Worm (Caenorhabditis elegans) whole organism, L4/young adult: ENCODE results near the gene Y32H12A.7.

Experiments
- W03F9.2 ChIP-seq: fragments of 150-350 bp; optimal IDR thresholded peaks from 2 replicates; lab custom pipeline; 2014; ENCODE audit warnings: missing biosample characterization, missing genetic modification characterization
- dao-5 ChIP-seq: sonication (generic microtip); optimal IDR thresholded peaks from 2 replicates; lab custom pipeline; 2016; ENCODE audit warnings: missing genotype, missing genetic modification characterization, moderate library complexity, missing compliant biosample characterization
- him-1 ChIP-seq: sonication (generic microtip); optimal IDR thresholded peaks from 2 replicates; lab custom pipeline; 2016; ENCODE audit warnings: missing genotype, missing genetic modification reagents, missing genetic modification characterization, missing compliant biosample characterization

Y32H12A.7 gene

DNA sequence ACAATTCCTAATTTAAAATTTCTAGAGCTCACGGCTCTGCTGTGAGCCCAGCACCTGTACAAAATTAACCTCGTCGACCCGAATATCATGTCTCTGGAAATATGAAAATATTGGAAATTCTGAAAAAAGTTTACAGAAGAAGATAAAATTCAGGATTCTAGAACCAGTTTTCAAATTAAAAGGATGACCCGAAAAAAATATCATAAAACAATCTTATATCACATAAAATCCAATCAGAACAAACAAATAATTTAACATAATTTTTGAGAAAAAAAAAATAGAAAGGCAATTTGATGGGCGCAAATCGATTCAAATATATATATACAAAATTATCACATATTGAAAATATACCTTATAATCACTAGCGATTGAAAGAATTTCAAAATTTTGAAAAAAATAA, at the start of gene Y32H12A.7:
Gene Y32H12A.7 (minus strand): TSS at position 101 of the 400 bp plus-strand sequence.
- no peak for TF ChIP-seq W03F9.2 (tag; lab: Kevin White, UChicago)
- TF ChIP-seq dao-5 (tag; lab: Kevin White, UChicago), result no peak
- no peak for TF ChIP-seq him-1

DNA sequence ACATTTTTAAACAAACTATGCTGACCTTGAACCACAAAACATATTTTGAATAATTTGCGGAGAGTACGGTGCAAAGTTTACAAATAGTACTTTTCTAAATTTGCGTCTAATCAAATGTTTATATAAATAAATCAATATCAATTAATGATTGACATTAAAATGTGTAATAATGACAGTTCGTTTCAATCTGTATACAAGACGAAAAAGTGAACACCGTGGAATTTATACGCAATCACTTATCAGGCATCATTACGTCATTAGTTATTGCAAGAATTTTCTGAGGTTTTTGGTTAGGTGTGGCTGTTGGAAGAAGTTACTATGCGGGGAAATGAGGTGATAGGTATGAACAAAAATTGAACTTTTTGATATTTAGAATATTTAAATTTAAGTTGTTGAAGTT, 41.9 kb upstream of the Y32H12A.7 start:
- no peak for TF ChIP-seq him-1
- no peak for TF ChIP-seq W03F9.2 (tag; lab: Kevin White, UChicago)
- TF ChIP-seq dao-5 (tag; lab: Kevin White, UChicago), result no peak

DNA sequence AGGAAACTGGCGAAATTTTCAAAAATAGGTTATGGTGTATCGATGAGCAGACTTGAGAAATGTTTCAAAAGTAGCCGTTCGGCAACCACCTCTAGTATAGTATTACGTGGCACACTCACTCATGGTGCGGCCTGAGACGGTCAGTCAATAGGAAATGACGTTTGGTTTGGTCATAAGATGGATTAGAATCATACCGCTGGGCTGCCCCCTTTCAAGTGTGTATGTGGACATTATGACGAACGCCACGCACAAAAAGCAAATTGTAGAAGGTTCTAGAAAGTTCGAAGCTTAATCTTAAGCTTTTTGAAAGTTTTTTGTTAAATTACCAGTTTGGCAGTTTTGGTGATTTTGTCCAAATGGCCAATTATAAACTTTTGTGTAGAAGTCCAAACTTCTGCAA, 39.1 kb upstream of the Y32H12A.7 start:
- TF ChIP-seq W03F9.2 (tag; lab: Kevin White, UChicago), result no peak
- no peak for TF ChIP-seq dao-5 (tag; lab: Kevin White, UChicago)
- no peak for TF ChIP-seq him-1

DNA sequence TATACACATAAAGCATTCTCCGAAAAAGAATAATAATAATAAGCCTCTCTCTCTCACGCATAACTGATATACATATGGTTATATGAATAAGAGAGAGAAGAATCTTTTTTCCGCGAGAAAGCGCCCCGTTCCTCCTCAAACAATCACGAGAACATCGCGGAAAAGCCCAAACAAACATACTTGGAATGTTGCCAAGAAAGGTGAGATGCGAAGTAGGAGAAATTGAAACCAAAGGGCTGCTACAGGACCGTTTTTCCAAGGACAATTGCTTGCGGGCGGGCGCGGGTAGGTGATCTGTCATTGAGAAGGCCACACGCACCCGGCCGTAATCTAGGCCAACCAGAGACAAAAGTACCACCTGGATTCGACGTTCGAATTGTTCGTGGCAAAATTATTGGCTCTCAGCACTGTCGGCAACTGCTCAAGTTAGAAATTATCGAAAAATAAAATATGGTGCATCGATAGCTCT, 38.5 kb upstream of the Y32H12A.7 start, which contains the start of gene dnj-24:
Gene dnj-24 (minus strand): TSS at position 419 of the 469 bp plus-strand sequence.
- TF ChIP-seq W03F9.2 (tag; lab: Kevin White, UChicago), result no peak
- no peak for TF ChIP-seq dao-5 (tag; lab: Kevin White, UChicago)

DNA sequence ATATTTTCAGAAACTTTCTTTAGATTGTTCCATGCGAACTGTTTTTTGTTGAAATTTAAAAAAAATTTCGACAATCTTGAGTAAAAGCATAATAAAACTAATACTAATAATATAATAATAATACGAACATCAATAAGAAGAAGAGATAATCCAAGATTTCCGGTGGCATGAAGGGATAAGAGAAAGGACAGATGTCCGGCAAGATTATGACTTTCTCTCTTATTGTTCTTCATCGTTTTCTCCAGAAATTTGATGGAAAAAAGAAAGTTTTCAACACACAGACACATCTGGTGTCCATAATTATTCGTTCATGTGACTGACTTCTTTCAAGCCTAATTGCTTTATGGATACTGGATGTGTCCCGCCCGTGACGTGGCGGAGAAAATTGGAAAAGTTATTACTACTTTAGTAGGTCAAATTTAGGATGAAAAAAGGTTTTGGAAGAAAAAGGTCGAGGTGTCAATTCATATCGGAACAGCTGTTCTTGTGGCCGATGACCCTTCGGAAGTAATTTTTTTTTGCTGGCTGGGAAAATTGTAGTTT, 37.4 kb upstream of the Y32H12A.7 start:
- TF ChIP-seq W03F9.2 (tag; lab: Kevin White, UChicago), result no peak
- no peak for TF ChIP-seq dao-5 (tag; lab: Kevin White, UChicago)
- TF ChIP-seq him-1, result no peak

DNA sequence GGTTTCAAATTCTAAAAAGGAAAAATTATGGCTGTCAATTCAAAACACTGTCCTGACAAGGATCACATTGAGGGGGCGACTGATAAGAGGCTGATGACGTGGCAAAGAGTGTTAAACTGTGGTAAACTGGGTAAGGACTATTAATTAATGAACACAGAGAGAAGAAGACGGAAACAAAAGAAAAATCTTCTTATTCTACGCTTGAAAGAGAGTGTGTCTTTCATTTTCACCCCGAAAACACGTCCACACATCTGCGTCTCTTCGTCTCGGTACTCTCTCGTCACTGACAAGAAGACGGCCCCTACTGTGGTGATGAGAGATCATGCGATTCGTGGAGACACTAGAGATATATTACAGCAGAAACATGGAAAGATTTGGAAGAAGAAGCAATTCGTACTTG, 36.2 kb upstream of the Y32H12A.7 start:
- TF ChIP-seq W03F9.2 (tag; lab: Kevin White, UChicago) (no peak), dao-5 (tag; lab: Kevin White, UChicago) (no peak), him-1 (no peak)

DNA sequence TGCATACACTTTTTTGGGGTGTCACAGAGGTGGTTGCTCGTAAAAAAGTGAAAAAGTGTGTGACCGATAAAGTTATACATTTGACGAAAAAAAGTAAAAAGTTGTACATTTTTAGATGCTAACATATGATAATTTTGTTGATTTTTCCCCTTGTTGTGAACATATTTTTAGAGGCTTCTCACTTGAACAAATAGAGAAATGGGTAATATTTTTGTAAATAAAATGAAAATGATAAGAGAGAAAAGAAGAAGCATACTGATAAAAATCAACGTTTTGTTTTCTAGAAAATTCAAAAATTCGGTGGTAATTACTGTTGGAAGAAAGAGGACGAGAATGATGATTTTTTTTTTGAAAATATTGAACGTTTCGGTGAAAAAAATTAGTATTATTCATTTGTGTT, 35.1 kb upstream of the Y32H12A.7 start:
- TF ChIP-seq W03F9.2 (tag; lab: Kevin White, UChicago), result no peak
- TF ChIP-seq dao-5 (tag; lab: Kevin White, UChicago), result no peak
- TF ChIP-seq him-1, result no peak

DNA sequence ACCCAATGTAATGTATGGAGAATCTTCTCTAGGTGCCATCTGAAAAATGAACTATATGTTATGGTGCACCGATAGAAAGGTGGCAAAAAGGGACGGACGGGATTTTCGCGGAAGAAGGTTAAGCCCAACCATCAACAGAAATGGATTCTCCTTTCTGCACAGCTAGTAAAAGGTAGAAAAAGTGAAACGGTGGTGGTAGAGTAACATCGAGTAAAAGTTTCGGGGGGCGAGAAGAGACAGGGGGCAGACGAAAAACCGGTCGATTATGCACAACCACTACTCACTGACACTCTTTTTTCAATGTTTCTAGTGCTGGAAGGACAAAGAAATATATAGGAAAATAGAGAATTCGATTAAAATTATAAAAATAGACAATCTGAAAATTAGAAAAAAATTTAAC, 34.3 kb upstream of the Y32H12A.7 start:
- TF ChIP-seq W03F9.2 (tag; lab: Kevin White, UChicago) (no peak), dao-5 (tag; lab: Kevin White, UChicago) (no peak), him-1 (no peak)

DNA sequence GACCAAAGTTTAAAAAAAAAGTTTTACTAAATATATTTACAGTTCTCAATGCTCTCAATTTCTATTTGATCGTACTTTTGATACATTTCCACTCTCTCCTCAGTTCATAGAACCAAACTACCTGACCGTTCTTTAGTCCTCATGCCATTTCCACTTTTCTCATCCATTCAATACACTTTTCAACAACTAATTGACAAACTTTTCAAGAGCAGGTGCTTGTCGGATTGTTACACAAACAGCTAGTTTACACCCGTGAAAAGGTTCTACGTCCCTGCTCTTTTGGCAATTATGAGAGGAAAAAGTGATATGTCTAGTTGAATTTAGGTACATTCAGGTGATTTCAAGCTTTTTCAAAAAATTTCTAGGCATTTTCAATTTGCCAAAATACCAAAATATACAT, 32.7 kb upstream of the Y32H12A.7 start:
- no peak for TF ChIP-seq W03F9.2 (tag; lab: Kevin White, UChicago)
- no peak for TF ChIP-seq dao-5 (tag; lab: Kevin White, UChicago)
- TF ChIP-seq him-1, result no peak

DNA sequence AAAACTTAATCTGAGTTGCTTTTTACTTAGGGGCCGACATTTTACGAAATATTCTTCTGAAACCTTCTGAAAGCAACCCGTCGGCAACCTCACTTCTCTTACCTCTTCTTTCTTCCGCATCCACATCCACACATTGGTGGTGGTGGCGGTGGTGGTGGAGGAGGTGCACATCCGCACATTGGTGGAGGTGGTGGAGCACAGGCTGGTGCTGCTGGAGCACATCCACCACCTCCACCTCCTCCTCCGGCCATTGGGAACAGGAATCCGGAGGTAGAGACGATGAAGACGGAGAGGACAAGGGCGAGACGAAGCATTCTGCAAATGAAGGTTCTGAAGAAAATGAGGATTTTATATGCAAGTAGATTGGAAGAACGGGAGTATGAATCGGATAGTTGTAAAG, 28.5 kb upstream of the Y32H12A.7 start, which contains the start of gene grl-22:
Gene grl-22 (minus strand): TSS at position 332 of the 400 bp plus-strand sequence.
- TF ChIP-seq him-1, result no peak
- TF ChIP-seq dao-5 (tag; lab: Kevin White, UChicago), result no peak
- TF ChIP-seq W03F9.2 (tag; lab: Kevin White, UChicago), result no peak

DNA sequence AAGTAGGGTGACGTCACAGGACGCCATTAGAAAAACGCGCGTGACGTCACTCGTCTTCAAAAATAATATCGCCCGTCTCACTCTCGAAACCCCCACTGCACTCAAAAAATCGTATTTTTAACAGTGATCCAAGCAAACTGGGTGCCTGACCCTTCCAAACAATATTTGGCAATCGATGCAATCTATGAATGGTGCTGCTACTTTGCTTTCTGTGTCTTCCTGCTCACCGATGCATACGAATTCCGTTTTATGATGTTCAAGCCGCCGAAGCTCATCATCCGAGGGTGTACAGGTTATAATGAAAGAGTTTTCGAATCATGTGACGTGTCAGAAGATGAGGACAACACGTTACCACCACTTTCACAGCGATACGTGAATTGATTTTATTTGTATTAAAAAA, 22.4 kb upstream of the Y32H12A.7 start, which contains the start of gene W03A5.1:
Gene W03A5.1 (plus strand): TSS at position 301 of the 400 bp plus-strand sequence.
- TF ChIP-seq W03F9.2 (tag; lab: Kevin White, UChicago) (no peak), him-1 (no peak), dao-5 (tag; lab: Kevin White, UChicago) (no peak)

DNA sequence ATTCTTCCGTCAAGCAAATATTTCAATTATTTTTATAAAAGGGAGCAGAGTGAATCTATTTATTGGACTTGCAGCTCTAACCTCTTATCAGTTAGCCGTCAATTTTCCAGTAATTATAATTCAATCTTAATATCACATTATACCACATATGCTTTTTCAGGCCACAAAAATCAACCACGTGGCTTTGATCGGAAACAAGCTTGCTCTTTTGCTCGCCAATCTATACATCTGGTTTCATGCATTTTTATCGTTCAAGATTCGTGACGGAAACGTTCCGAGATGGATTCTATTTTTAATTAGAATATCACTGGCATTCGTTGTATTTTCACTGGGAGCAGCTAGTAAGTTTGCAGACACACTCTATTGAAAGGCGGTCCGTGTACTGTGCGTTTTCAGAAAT, 21.8 kb upstream of the Y32H12A.7 start:
- TF ChIP-seq W03F9.2 (tag; lab: Kevin White, UChicago) (no peak), dao-5 (tag; lab: Kevin White, UChicago) (no peak), him-1 (no peak)

DNA sequence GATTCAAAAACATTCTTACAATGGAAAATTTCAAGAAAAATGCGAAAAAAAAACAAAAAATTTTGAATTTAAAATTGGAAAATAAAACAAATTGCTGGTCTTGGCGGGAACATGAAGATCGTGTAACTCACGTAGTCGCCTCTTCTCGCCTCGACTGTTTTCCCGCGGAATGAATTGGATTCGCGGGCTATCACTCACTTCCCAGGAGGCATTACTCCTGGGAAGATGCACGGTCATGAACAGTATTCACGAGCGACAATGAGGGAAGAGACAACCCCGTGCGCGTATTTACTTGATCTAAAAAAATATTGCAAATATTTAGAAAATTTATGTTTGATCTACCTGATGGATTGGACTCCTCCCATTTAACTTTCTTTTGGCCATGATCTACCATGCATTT, 21.1 kb upstream of the Y32H12A.7 start:
- TF ChIP-seq him-1, result no peak
- TF ChIP-seq W03F9.2 (tag; lab: Kevin White, UChicago), result no peak
- no peak for TF ChIP-seq dao-5 (tag; lab: Kevin White, UChicago)

DNA sequence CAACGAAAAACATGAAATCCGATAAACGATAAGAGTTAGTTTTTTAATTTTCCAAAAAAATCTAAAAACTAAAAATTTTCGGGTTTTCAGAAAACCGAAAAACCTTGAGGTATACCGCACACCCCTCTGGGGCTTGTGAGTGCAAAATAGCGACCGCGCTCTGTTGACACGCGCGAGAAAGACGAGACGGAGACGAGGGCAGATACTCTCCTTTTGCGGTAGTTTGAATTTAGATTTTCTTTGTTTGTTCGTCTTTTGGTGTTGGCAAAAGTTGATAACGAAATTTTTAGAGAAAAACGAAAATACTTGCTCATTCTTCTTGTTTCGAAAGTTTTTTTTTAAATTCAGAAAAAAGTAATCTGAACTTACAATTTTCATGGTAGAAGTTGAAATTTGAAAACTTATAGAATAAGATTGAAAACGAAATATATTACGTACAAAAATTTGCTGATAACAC, 20.4 kb upstream of the Y32H12A.7 start, which contains the start of the genes W03A5.2 and Y32H12A.8:
Gene W03A5.2 (plus strand): TSS at position 407 of the 457 bp plus-strand sequence.
Gene Y32H12A.8 (minus strand): TSS at position 410 of the 457 bp plus-strand sequence.
- TF ChIP-seq dao-5 (tag; lab: Kevin White, UChicago) (no peak), him-1 (no peak), W03F9.2 (tag; lab: Kevin White, UChicago) (no peak)

DNA sequence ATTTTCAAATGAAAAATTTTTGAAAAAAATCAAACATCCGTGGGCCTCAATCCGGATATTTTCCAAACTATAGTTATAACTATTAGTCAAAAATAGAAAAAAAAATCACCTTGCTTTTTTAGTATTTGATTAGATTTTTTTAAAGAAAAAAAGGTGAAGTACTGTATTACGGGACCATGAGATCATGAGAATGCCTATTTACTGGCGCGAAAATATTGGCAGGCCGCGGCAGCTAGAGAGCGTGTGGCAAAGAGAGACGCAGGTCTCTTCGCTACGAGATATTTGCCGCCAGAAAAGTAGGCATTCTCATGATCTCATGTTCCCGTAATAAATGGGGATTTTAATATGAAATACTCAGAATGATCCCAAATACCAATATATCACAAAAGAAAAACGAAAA, 19.8 kb upstream of the Y32H12A.7 start:
- TF ChIP-seq W03F9.2 (tag; lab: Kevin White, UChicago) (no peak), him-1 (no peak), dao-5 (tag; lab: Kevin White, UChicago) (no peak)
